Worm (Caenorhabditis elegans) whole organism, L4 larva: ENCODE measurements around the gene F07E5.13.

Experiments
- hif-1 ChIP-seq, 2 experiments: sonication (generic microtip); optimal IDR thresholded peaks; 2 replicates each; lab custom pipeline; 2016 to 2017; ENCODE audit warnings: missing compliant biosample characterization in 2 of 2, missing genetic modification characterization in 2 of 2, missing genetic modification reagents in 2 of 2, missing genotype in 2 of 2, mild to moderate bottlenecking in 1 of 2
- sdz-12 ChIP-seq: fragments of 200-800 bp; sonication (Bioruptor generic); optimal IDR thresholded peaks from 2 replicates; lab custom pipeline; 2018; ENCODE audit warnings: mild to moderate bottlenecking, missing genetic modification characterization, missing compliant biosample characterization
- snpc-4 ChIP-seq: fragments of 150-350 bp; optimal IDR thresholded peaks from 2 replicates; lab custom pipeline; 2014; ENCODE audit warnings: missing biosample characterization, missing genetic modification characterization
- unc-130 ChIP-seq: sonication (generic microtip); optimal IDR thresholded peaks from 2 replicates; lab custom pipeline; 2016; ENCODE audit warnings: missing genetic modification reagents, missing genetic modification characterization, missing compliant biosample characterization
- unc-39 ChIP-seq: sonication (generic microtip); optimal IDR thresholded peaks from 2 replicates; lab custom pipeline; 2017; ENCODE audit warnings: missing biosample characterization, missing genetic modification characterization

- TF ChIP-seq snpc-4 (tag; lab: Kevin White, UChicago) (no peak), unc-39 (tag; lab: Kevin White, UChicago) (no peak), hif-1 (tag; optimal IDR thresholded peaks at IDR 0.05; lab: Kevin White, UChicago) (no peak), unc-130 (GFP tag; lab: Kevin White, UChicago) (no peak), sdz-12 (GFP tag; lab: Kevin White, UChicago) (no peak)
Observed at ce11 chrII:2080425-2080824, 16.5 kb upstream of the F07E5.13 start, which contains the start of gene F07E5.9.
